Worm (Caenorhabditis elegans) whole organism, late embryonic: ENCODE measurements around the gene T19D12.2.
A peak's percentile ranks its signal among the peaks of the same experiment; 100 is the strongest.

Source experiments
- C38D4.7 ChIP-seq: fragments of 200-800 bp; sonication (Bioruptor generic); optimal IDR thresholded peaks from 2 replicates; lab custom pipeline; 2018; ENCODE audit warnings: mild to moderate bottlenecking, missing genetic modification characterization, moderate library complexity, missing compliant biosample characterization
- F13H6.1 ChIP-seq: sonication (generic microtip); optimal IDR thresholded peaks from 2 replicates; lab custom pipeline; 2016; ENCODE audit warnings: missing genetic modification characterization, missing compliant biosample characterization
- K02D7.2 ChIP-seq: sonication (generic microtip); optimal IDR thresholded peaks from 2 replicates; lab custom pipeline; 2017; ENCODE audit warnings: mild to moderate bottlenecking, missing genetic modification characterization, missing compliant biosample characterization
- K09A11.1 ChIP-seq: sonication (generic microtip); optimal IDR thresholded peaks from 2 replicates; lab custom pipeline; 2017; ENCODE audit warnings: antibody characterized with exemption, mild to moderate bottlenecking, missing genetic modification characterization, missing compliant biosample characterization; ENCODE audit not compliant: insufficient read depth
- Y22D7AL.16 ChIP-seq: sonication (generic microtip); optimal IDR thresholded peaks from 2 replicates; lab custom pipeline; 2016; ENCODE audit warnings: missing genetic modification characterization, missing compliant biosample characterization
- ceh-19 ChIP-seq: fragments of 200-800 bp; sonication (Bioruptor generic); optimal IDR thresholded peaks from 2 replicates; lab custom pipeline; 2018; ENCODE audit warnings: mild to moderate bottlenecking, missing genetic modification characterization, missing compliant biosample characterization
- ceh-31 ChIP-seq: sonication (generic microtip); optimal IDR thresholded peaks from 2 replicates; lab custom pipeline; 2016; ENCODE audit warnings: missing genetic modification characterization, missing compliant biosample characterization
- ceh-48 ChIP-seq: sonication (generic microtip); optimal IDR thresholded peaks from 2 replicates; lab custom pipeline; 2016; ENCODE audit warnings: missing genetic modification characterization, inconsistent platforms, missing compliant biosample characterization
- ceh-6 ChIP-seq: fragments of 200-800 bp; sonication (Bioruptor generic); optimal IDR thresholded peaks from 2 replicates; lab custom pipeline; 2018; ENCODE audit warnings: mild to moderate bottlenecking, missing genetic modification characterization, missing compliant biosample characterization
- dmd-4 ChIP-seq: sonication (generic microtip); optimal IDR thresholded peaks from 2 replicates; lab custom pipeline; 2016; ENCODE audit warnings: borderline replicate concordance, missing genetic modification characterization, missing compliant biosample characterization
- dve-1 ChIP-seq: sonication (generic microtip); optimal IDR thresholded peaks from 2 replicates; lab custom pipeline; 2017; ENCODE audit warnings: antibody characterized with exemption, mild to moderate bottlenecking, missing genetic modification characterization, missing compliant biosample characterization
- elt-4 ChIP-seq: sonication (generic microtip); optimal IDR thresholded peaks from 2 replicates; lab custom pipeline; 2016; ENCODE audit warnings: missing genetic modification characterization, missing compliant biosample characterization
- fkh-10 ChIP-seq: fragments of 150-350 bp; optimal IDR thresholded peaks from 2 replicates; lab custom pipeline; 2014; ENCODE audit warnings: missing biosample characterization, missing genetic modification reagents, missing genetic modification characterization
- fkh-6 ChIP-seq: sonication (generic microtip); optimal IDR thresholded peaks from 2 replicates; lab custom pipeline; 2016; ENCODE audit warnings: missing genetic modification characterization, missing compliant biosample characterization
- hlh-13 ChIP-seq: fragments of 200-800 bp; sonication (Bioruptor generic); optimal IDR thresholded peaks from 2 replicates; lab custom pipeline; 2018; ENCODE audit warnings: mild to moderate bottlenecking, missing genetic modification characterization, missing compliant biosample characterization
- hlh-15 ChIP-seq: sonication (generic microtip); optimal IDR thresholded peaks from 2 replicates; lab custom pipeline; 2016; ENCODE audit warnings: missing genetic modification characterization, missing compliant biosample characterization
- hlh-30 ChIP-seq: sonication (generic microtip); optimal IDR thresholded peaks from 2 replicates; lab custom pipeline; 2017; ENCODE audit warnings: antibody characterized with exemption, missing genetic modification characterization, missing compliant biosample characterization; ENCODE audit not compliant: insufficient read depth
- hlh-8 ChIP-seq: sonication (generic microtip); optimal IDR thresholded peaks from 2 replicates; lab custom pipeline; 2016; ENCODE audit warnings: missing genotype, missing genetic modification characterization, missing compliant biosample characterization
- lim-6 ChIP-seq: sonication (generic microtip); optimal IDR thresholded peaks from 2 replicates; lab custom pipeline; 2016; ENCODE audit warnings: missing genetic modification characterization, missing compliant biosample characterization
- lin-11 ChIP-seq: fragments of 200-800 bp; sonication (Bioruptor generic); optimal IDR thresholded peaks from 2 replicates; lab custom pipeline; 2018; ENCODE audit warnings: mild to moderate bottlenecking, missing genetic modification characterization, missing compliant biosample characterization
- mec-3 ChIP-seq: sonication (generic microtip); optimal IDR thresholded peaks from 2 replicates; lab custom pipeline; 2016; ENCODE audit warnings: borderline replicate concordance, missing genetic modification characterization, missing compliant biosample characterization
- nhr-11 ChIP-seq: fragments of 150-350 bp; optimal IDR thresholded peaks from 2 replicates; lab custom pipeline; 2014; ENCODE audit warnings: missing biosample characterization, missing genetic modification characterization
- npax-4 ChIP-seq: sonication (generic microtip); optimal IDR thresholded peaks from 2 replicates; lab custom pipeline; 2016; ENCODE audit warnings: missing genetic modification characterization, missing compliant biosample characterization
- pag-3 ChIP-seq: sonication (generic microtip); optimal IDR thresholded peaks from 2 replicates; lab custom pipeline; 2016; ENCODE audit warnings: missing compliant biosample characterization, missing genetic modification characterization, borderline replicate concordance
- pax-1 ChIP-seq: fragments of 150-350 bp; optimal IDR thresholded peaks from 2 replicates; lab custom pipeline; 2014; ENCODE audit warnings: missing biosample characterization, missing genetic modification characterization
- pha-2 ChIP-seq: sonication (generic microtip); optimal IDR thresholded peaks from 2 replicates; lab custom pipeline; 2017; ENCODE audit warnings: mild to moderate bottlenecking, missing genetic modification characterization, missing compliant biosample characterization
- pqm-1 ChIP-seq: sonication (generic microtip); optimal IDR thresholded peaks from 2 replicates; lab custom pipeline; 2016; ENCODE audit warnings: missing genetic modification characterization, missing compliant biosample characterization
- pros-1 ChIP-seq: fragments of 150-350 bp; optimal IDR thresholded peaks from 2 replicates; lab custom pipeline; 2014; ENCODE audit warnings: missing biosample characterization, missing genetic modification reagents, missing genetic modification characterization
- ref-2 ChIP-seq: sonication (generic microtip); optimal IDR thresholded peaks from 2 replicates; lab custom pipeline; 2016; ENCODE audit warnings: missing genetic modification characterization, missing compliant biosample characterization
- rnt-1 ChIP-seq: sonication (generic microtip); optimal IDR thresholded peaks from 2 replicates; lab custom pipeline; 2016; ENCODE audit warnings: missing genetic modification characterization, missing compliant biosample characterization
- sox-4 ChIP-seq: sonication (generic microtip); optimal IDR thresholded peaks from 2 replicates; lab custom pipeline; 2017; ENCODE audit warnings: mild to moderate bottlenecking, missing genetic modification characterization, inconsistent platforms, missing compliant biosample characterization
- tbx-2 ChIP-seq: sonication (generic microtip); optimal IDR thresholded peaks from 2 replicates; lab custom pipeline; 2016; ENCODE audit warnings: missing genetic modification characterization, missing compliant biosample characterization
- tbx-7 ChIP-seq: sonication (generic microtip); optimal IDR thresholded peaks from 2 replicates; lab custom pipeline; 2016; ENCODE audit warnings: missing genotype, missing genetic modification characterization, missing compliant biosample characterization
- unc-42 ChIP-seq: sonication (generic microtip); optimal IDR thresholded peaks from 2 replicates; lab custom pipeline; 2016; ENCODE audit warnings: missing genotype, missing genetic modification characterization, missing compliant biosample characterization
- unc-55 ChIP-seq: sonication (generic microtip); optimal IDR thresholded peaks from 2 replicates; lab custom pipeline; 2017; ENCODE audit warnings: missing biosample characterization, missing genetic modification reagents, missing genetic modification characterization
- ztf-16 ChIP-seq: sonication (generic microtip); optimal IDR thresholded peaks from 2 replicates; lab custom pipeline; 2017; ENCODE audit warnings: missing genetic modification characterization, missing compliant biosample characterization

The T19D12.2 gene

DNA sequence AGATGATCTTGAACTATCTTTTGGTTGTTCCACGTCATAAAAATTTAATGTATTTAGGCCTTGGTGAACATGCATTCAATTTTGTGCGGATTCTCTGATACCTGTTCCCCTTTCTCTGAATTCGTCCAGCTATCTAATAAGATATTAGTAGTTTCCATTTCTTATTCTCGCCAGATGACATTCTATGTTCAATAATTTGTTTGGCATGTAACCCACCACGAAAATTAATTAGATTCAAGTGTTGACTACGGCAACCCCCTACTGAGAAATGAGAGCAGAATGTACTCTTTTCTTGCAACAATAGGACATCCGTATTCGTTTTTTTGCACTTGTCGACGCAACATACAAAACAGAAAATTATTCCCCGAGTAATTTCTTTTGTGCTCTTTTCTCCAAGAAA is 19.0 kb upstream of the T19D12.2 start:
- peak; percentile 67 for TF ChIP-seq unc-42
- no peak for TF ChIP-seq ztf-16

- TF ChIP-seq hlh-15 (tag; lab: Kevin White, UChicago) (no peak), F13H6.1 (tag; lab: Kevin White, UChicago) (no peak), Y22D7AL.16 (no peak), pax-1 (tag; lab: Kevin White, UChicago) (no peak), hlh-8 (tag; lab: Kevin White, UChicago) (no peak), pha-2 (tag; lab: Kevin White, UChicago) (no peak), ceh-6 (GFP tag; lab: Kevin White, UChicago) (no peak), hlh-13 (GFP tag; lab: Kevin White, UChicago) (no peak), dmd-4 (no peak), nhr-11 (no peak), pqm-1 (tag; lab: Kevin White, UChicago) (no peak), lin-11 (tag; lab: Kevin White, UChicago) (no peak), lim-6 (tag; lab: Kevin White, UChicago) (no peak)
- TF ChIP-seq, all 69 proteins: peak for 0
These were observed 18.4 kb upstream of the T19D12.2 start, which contains the start of gene T19D12.6 for ce11 chrII:6642651-6643167. TSS of gene T19D12.6 (minus strand) at chrII:6643117.

ce11 chrII:6646903-6647302 is 14.2 kb upstream of the T19D12.2 start:
- no peak for TF ChIP-seq K02D7.2
- no peak for TF ChIP-seq hlh-8 (tag; lab: Kevin White, UChicago)
- no peak for TF ChIP-seq sox-4
- no peak for TF ChIP-seq mec-3 (tag; lab: Kevin White, UChicago)
- TF ChIP-seq fkh-10 (GFP tag; lab: Kevin White, UChicago): no peak
- TF ChIP-seq pros-1 (tag; lab: Kevin White, UChicago): no peak
- TF ChIP-seq C38D4.7 (GFP tag; lab: Kevin White, UChicago): no peak
- TF ChIP-seq elt-4: no peak
- TF ChIP-seq tbx-2 (tag; lab: Kevin White, UChicago): no peak

DNA sequence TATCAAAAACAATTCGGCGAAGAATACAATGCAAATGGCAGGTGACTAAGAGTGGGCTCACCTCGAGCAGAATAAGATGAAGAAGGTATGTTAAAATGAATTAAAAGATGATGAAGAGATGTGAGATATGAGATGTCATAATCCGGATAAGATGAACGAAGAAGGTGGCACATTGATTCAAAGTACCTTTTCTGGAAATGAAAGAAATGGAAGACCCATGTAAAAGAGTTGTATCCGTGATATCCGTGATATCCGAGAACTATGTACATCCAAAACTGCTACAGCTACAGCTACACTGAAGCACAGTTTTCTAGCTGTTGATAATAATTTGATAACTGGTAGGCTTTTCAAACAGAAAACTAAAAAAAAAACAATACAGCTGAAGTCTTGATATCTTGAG is 12.1 kb upstream of the T19D12.2 start, which contains the start of gene oig-8:
Gene oig-8 (minus strand): TSS at position 101 of the 400 bp plus-strand sequence.
- TF ChIP-seq dve-1 (no peak), ref-2 (no peak), ceh-48 (tag; lab: Kevin White, UChicago) (no peak), pros-1 (tag; lab: Kevin White, UChicago) (no peak), hlh-13 (GFP tag; lab: Kevin White, UChicago) (no peak), hlh-30 (tag; lab: Kevin White, UChicago) (no peak), rnt-1 (tag; lab: Kevin White, UChicago) (no peak), unc-55 (GFP tag; lab: Kevin White, UChicago) (no peak), fkh-6 (no peak), lim-6 (tag; lab: Kevin White, UChicago) (no peak), hlh-15 (tag; lab: Kevin White, UChicago) (no peak), ceh-19 (GFP tag; lab: Kevin White, UChicago) (no peak), K09A11.1 (no peak), tbx-7 (tag; lab: Kevin White, UChicago) (no peak), npax-4 (tag; lab: Kevin White, UChicago) (no peak), pag-3 (tag; lab: Kevin White, UChicago) (no peak), ceh-31 (tag; lab: Kevin White, UChicago) (no peak)
